Fruit fly (Drosophila melanogaster) whole organism, embryonic: ENCODE measurements around the gene CG14339.

Experiments used
- Bgb ChIP-seq: fragments of 200-800 bp; sonication (Bioruptor generic); IDR thresholded peaks from 2 replicates; pipeline ENCODE4 v1.3.6; 2022; ENCODE audit warnings: missing biosample characterization, missing genetic modification characterization; ENCODE audit not compliant: partially characterized antibody
- Blimp-1 ChIP-seq: fragments of 200-800 bp; sonication (Bioruptor generic); optimal IDR thresholded peaks from 3 replicates; lab custom pipeline; 2018; ENCODE audit warnings: missing biosample characterization, missing genetic modification characterization, mild to moderate bottlenecking, moderate library complexity, missing genetic modification reagents
- CG10209 ChIP-seq: fragments of 200-800 bp; sonication (Bioruptor generic); optimal IDR thresholded peaks from 3 replicates; lab custom pipeline; 2017; ENCODE audit warnings: missing biosample characterization, mild to moderate bottlenecking, missing genetic modification characterization, missing genetic modification reagents
- CG10321 ChIP-seq: fragments of 200-800 bp; sonication (Bioruptor generic); IDR thresholded peaks from 2 replicates; pipeline ENCODE4 v1.3.6; 2022; ENCODE audit warnings: missing biosample characterization, missing genetic modification characterization
- CG11723 ChIP-seq: fragments of 200-800 bp; sonication (Bioruptor generic); optimal IDR thresholded peaks from 2 replicates; lab custom pipeline; 2017; ENCODE audit warnings: missing biosample characterization, mild to moderate bottlenecking, missing genetic modification characterization
- CG1233 ChIP-seq: fragments of 200-800 bp; sonication (Bioruptor generic); optimal IDR thresholded peaks from 4 replicates; lab custom pipeline; 2018; ENCODE audit warnings: missing biosample characterization, mild to moderate bottlenecking, missing genetic modification characterization
- CG12391 ChIP-seq: fragments of 200-800 bp; sonication (Bioruptor generic); optimal IDR thresholded peaks from 3 replicates; lab custom pipeline; 2018; ENCODE audit warnings: missing biosample characterization, mild to moderate bottlenecking, missing genetic modification characterization, moderate library complexity
- CG13775 ChIP-seq: fragments of 200-800 bp; sonication (Bioruptor generic); optimal IDR thresholded peaks from 3 replicates; lab custom pipeline; 2017; ENCODE audit warnings: missing biosample characterization, mild to moderate bottlenecking, missing genetic modification characterization
- CG14710 ChIP-seq: fragments of 200-800 bp; sonication (Bioruptor generic); optimal IDR thresholded peaks from 3 replicates; lab custom pipeline; 2019; ENCODE audit warnings: missing biosample characterization, mild to moderate bottlenecking, missing genetic modification characterization, moderate library complexity
- CG1529 ChIP-seq: fragments of 200-800 bp; sonication (Bioruptor generic); optimal IDR thresholded peaks from 3 replicates; lab custom pipeline; 2018; ENCODE audit warnings: missing biosample characterization, missing genetic modification characterization
- CG16815 ChIP-seq: fragments of 200-800 bp; sonication (Bioruptor generic); optimal IDR thresholded peaks from 3 replicates; lab custom pipeline; 2017; ENCODE audit warnings: missing biosample characterization, mild to moderate bottlenecking, missing genetic modification characterization
- CG18262 ChIP-seq: fragments of 200-800 bp; optimal IDR thresholded peaks from 3 replicates; lab custom pipeline; 2019; ENCODE audit warnings: missing biosample characterization, mild to moderate bottlenecking, missing genetic modification characterization, moderate library complexity
- CG2199 ChIP-seq: fragments of 200-800 bp; sonication (Bioruptor generic); IDR thresholded peaks from 3 replicates; pipeline ENCODE4 v1.3.6; 2022; ENCODE audit warnings: missing biosample characterization, missing genetic modification characterization
- CG31388 ChIP-seq: fragments of 200-800 bp; sonication (Bioruptor generic); optimal IDR thresholded peaks from 2 replicates; lab custom pipeline; 2016; ENCODE audit warnings: missing biosample characterization, missing genetic modification characterization
- CG32767 ChIP-seq: fragments of 200-800 bp; sonication (Bioruptor generic); IDR thresholded peaks from 2 replicates; pipeline ENCODE4 v1.3.6; 2022; ENCODE audit warnings: missing biosample characterization, missing genetic modification characterization
- CG33213 ChIP-seq: fragments of 200-800 bp; sonication (Bioruptor generic); optimal IDR thresholded peaks from 3 replicates; lab custom pipeline; 2016; ENCODE audit warnings: missing biosample characterization, missing genetic modification characterization
- CG6765 ChIP-seq: fragments of 200-800 bp; sonication (Bioruptor generic); optimal IDR thresholded peaks from 3 replicates; lab custom pipeline; 2017; ENCODE audit warnings: missing biosample characterization, mild to moderate bottlenecking, missing genetic modification characterization
- CG9609 ChIP-seq: fragments of 200-800 bp; sonication (Bioruptor generic); optimal IDR thresholded peaks from 3 replicates; lab custom pipeline; 2016; ENCODE audit warnings: missing biosample characterization, missing genetic modification characterization
- D19B ChIP-seq: fragments of 200-800 bp; sonication (Bioruptor generic); optimal IDR thresholded peaks from 2 replicates; lab custom pipeline; 2017; ENCODE audit warnings: missing biosample characterization, mild to moderate bottlenecking, missing genetic modification characterization
- HmgZ ChIP-seq: fragments of 200-800 bp; sonication (Bioruptor generic); optimal IDR thresholded peaks from 2 replicates; lab custom pipeline; 2018; ENCODE audit warnings: missing biosample characterization, mild to moderate bottlenecking, missing genetic modification characterization
- Hr51 ChIP-seq, 2 experiments: fragments of 200-800 bp; sonication (Bioruptor generic); optimal IDR thresholded peaks; 2 replicates in 1 of 2; 3 replicates in 1 of 2; lab custom pipeline; 2016 to 2018; ENCODE audit warnings: missing biosample characterization in 2 of 2, missing genetic modification characterization in 2 of 2, mild to moderate bottlenecking in 1 of 2, moderate library complexity in 1 of 2
- Hr78 ChIP-seq, 2 experiments: fragments of 200-800 bp in 1 of 2; fragments of >200 bp in 1 of 2; sonication (Bioruptor generic) in 1 of 2; optimal IDR thresholded peaks; 2 replicates each; lab custom pipeline; 2017 to 2019; ENCODE audit warnings: missing biosample characterization in 2 of 2, missing genetic modification characterization in 2 of 2, mild to moderate bottlenecking in 1 of 2, moderate library complexity in 1 of 2
- Kr ChIP-seq: fragments of 200-800 bp; sonication (Bioruptor generic); optimal IDR thresholded peaks from 2 replicates; lab custom pipeline; 2017; ENCODE audit warnings: missing biosample characterization, mild to moderate bottlenecking, missing genetic modification characterization
- Med ChIP-seq: fragments of 200-800 bp; sonication (Bioruptor generic); peaks from one replicate; lab custom pipeline; 2016; ENCODE audit warnings: missing biosample characterization, missing genetic modification characterization, mild to moderate bottlenecking, inconsistent platforms, moderate library complexity
- Sry-β ChIP-seq: fragments of 200-800 bp; sonication (Bioruptor generic); optimal IDR thresholded peaks from 2 replicates; lab custom pipeline; 2018; ENCODE audit warnings: missing biosample characterization, mild to moderate bottlenecking, missing genetic modification characterization, moderate library complexity
- Trl ChIP-seq, 3 experiments: fragments of >200 bp in 2 of 3; fragments of 200-800 bp in 1 of 3; sonication (Bioruptor generic) in 1 of 3; optimal IDR thresholded peaks; 2 replicates in 1 of 3; 3 replicates in 2 of 3; lab custom pipeline; 2016 to 2017; ENCODE audit warnings: missing biosample characterization in 1 of 3, missing genetic modification characterization in 1 of 3
- Usf ChIP-seq: fragments of 200-800 bp; sonication (Bioruptor generic); optimal IDR thresholded peaks from 2 replicates; lab custom pipeline; 2017; ENCODE audit warnings: missing genotype, missing biosample characterization, missing genetic modification characterization
- ara ChIP-seq: fragments of 200-800 bp; sonication (Bioruptor generic); IDR thresholded peaks from 2 replicates; pipeline ENCODE4 v1.3.6; 2022; ENCODE audit warnings: missing biosample characterization, missing genetic modification characterization
- bsh ChIP-seq, 2 experiments: fragments of 200-800 bp; sonication (Bioruptor generic); optimal IDR thresholded peaks; 2 replicates each; lab custom pipeline; 2017 to 2018; ENCODE audit warnings: mild to moderate bottlenecking in 2 of 2, missing biosample characterization in 2 of 2, missing genetic modification characterization in 2 of 2, moderate library complexity in 1 of 2
- cg ChIP-seq: fragments of 200-800 bp; sonication (Bioruptor generic); optimal IDR thresholded peaks from 3 replicates; lab custom pipeline; 2019; ENCODE audit warnings: missing biosample characterization, mild to moderate bottlenecking, missing genetic modification characterization, moderate library complexity
- ci ChIP-seq: fragments of 200-800 bp; sonication (Bioruptor generic); IDR thresholded peaks from 3 replicates; pipeline ENCODE4 v1.3.6; 2022; ENCODE audit warnings: missing biosample characterization, missing genetic modification characterization
- dmrt99B ChIP-seq: fragments of 200-800 bp; sonication (Bioruptor generic); optimal IDR thresholded peaks from 2 replicates; lab custom pipeline; 2018; ENCODE audit warnings: missing biosample characterization, mild to moderate bottlenecking, missing genetic modification characterization, moderate library complexity
- hkb ChIP-seq, 2 experiments: fragments of 200-800 bp in 1 of 2; fragments of >200 bp in 1 of 2; sonication (Bioruptor generic) in 1 of 2; IDR thresholded peaks in 1 of 2; optimal IDR thresholded peaks in 1 of 2; 2 replicates each; pipeline versions ENCODE4 v1.3.6 to Lab custom; 2017 to 2022; ENCODE audit warnings: missing biosample characterization in 1 of 2, missing genetic modification characterization in 1 of 2
- jing ChIP-seq: fragments of 200-800 bp; sonication (Bioruptor generic); optimal IDR thresholded peaks from 2 replicates; lab custom pipeline; 2018; ENCODE audit warnings: missing biosample characterization, mild to moderate bottlenecking, missing genetic modification characterization
- kni ChIP-seq: fragments of 200-800 bp; sonication (Bioruptor generic); optimal IDR thresholded peaks from 3 replicates; lab custom pipeline; 2017; ENCODE audit warnings: mild to moderate bottlenecking, missing biosample characterization, missing genetic modification reagents, missing genetic modification characterization
- lilli ChIP-seq: fragments of 200-800 bp; sonication (Bioruptor generic); optimal IDR thresholded peaks from 3 replicates; lab custom pipeline; 2016; ENCODE audit warnings: missing biosample characterization, missing genetic modification characterization
- lmd ChIP-seq: fragments of 200-800 bp; sonication (Bioruptor generic); IDR thresholded peaks from 2 replicates; pipeline ENCODE4 v1.3.6; 2022; ENCODE audit warnings: missing biosample characterization, missing genetic modification characterization
- onecut ChIP-seq: fragments of 200-800 bp; sonication (Bioruptor generic); IDR thresholded peaks from 2 replicates; pipeline ENCODE4 v1.3.6; 2022; ENCODE audit warnings: missing biosample characterization, missing genetic modification characterization
- psq ChIP-seq: fragments of 200-800 bp; sonication (Bioruptor generic); optimal IDR thresholded peaks from 2 replicates; lab custom pipeline; 2017; ENCODE audit warnings: missing biosample characterization, missing genetic modification characterization
- ranshi ChIP-seq: fragments of 200-800 bp; sonication (Bioruptor generic); IDR thresholded peaks from 2 replicates; pipeline ENCODE4 v1.3.6; 2022; ENCODE audit warnings: missing biosample characterization, missing genetic modification characterization
- sens ChIP-seq: fragments of 200-800 bp; sonication (Bioruptor generic); peaks from one replicate; lab custom pipeline; 2016; ENCODE audit warnings: missing biosample characterization, missing genetic modification characterization
- toy ChIP-seq: fragments of 200-800 bp; sonication (Bioruptor generic); IDR thresholded peaks from 2 replicates; pipeline ENCODE4 v1.3.6; 2022; ENCODE audit warnings: missing biosample characterization, missing genetic modification characterization

The CG14339 gene

DNA sequence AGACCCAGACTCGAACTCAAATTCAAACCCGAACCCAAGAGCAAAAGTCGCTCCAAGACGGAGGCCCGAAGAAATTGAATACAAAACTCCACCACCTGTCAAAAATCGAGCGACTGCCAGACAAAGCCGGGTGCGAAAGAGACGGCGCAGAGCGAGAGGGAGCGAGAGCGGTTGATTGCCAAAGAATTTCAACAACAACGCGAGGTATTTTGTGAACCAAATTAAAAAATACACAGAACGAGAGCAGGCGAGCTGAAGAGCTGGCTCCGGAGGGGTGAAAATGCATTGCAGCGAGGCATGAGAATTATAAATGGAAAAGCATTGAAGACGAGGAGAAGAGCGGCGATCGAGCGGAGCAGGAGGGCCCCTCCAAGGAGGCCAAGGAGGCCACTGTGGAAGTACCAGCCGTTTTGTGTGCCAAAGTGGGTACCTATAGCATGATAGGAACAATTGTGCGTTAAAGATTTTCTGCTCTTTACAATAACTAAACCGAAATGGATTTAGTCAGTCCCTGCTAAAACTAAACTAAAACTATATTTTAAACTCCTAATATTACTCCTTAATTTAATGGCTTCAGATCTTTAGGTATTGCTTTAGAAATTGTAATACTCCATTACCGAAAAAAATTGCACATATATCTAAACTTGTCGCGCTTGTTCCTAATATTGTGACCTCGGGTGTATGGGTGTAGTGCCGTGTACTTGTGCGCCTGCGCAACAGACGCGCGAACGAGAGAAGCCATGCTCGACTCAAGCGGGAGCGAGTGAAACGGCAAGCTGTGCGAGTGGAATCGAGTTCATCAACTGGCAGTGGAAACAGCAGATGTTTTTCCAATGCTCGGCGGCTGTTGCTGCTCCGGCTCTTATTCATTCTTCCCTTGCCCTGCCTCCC lies 45.6 kb upstream of the CG14339 start (continued):
- TF ChIP-seq CG14710 (tag; lab: Kevin White, UChicago) (peak; percentile 69), lilli (GFP tag; lab: Kevin White, UChicago) (peak; percentile 16), CG33213 (GFP tag; lab: Kevin White, UChicago) (no peak), Hr51 (GFP tag; optimal IDR thresholded peaks at IDR 0.05; lab: Kevin White, UChicago) (peak in 1 of 2 experiments; percentile 11), CG6765 (GFP tag; lab: Kevin White, UChicago) (no peak), Blimp-1 (GFP tag; lab: Kevin White, UChicago) (peak; percentile 34), Kr (GFP tag; lab: Kevin White, UChicago) (peak; percentile 21), CG1529 (GFP tag; lab: Kevin White, UChicago) (peak; percentile 27), CG10209 (GFP tag; lab: Kevin White, UChicago) (peak; percentile 58)
- TF ChIP-seq, all 482 proteins: peak for 164

DNA sequence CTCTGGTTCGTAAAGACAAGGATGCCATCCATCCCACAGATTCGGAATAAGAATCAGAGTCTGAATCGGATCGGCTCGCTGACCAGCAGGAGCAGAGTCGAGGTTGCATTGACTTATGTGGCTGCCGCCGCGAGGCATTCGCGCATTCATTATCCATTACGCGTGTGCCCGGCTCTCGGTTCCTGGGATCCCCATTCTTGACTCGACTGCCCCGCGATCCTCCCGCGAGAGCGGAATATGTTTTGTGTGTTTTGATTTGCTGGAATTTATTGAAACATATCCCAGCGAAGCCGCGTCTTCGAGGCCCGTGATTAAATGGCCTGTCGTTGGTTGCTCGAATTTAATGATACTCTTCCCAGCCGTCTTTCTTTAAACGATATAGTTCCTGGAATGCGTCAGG lies 44.6 kb upstream of the CG14339 start:
- no peak for TF ChIP-seq CG13775
- TF ChIP-seq ara: 0 out of 2 replicates have a peak, but pooled peaks have one; percentile 6
- no peak for TF ChIP-seq CG9609 (GFP tag; lab: Kevin White, UChicago)

DNA sequence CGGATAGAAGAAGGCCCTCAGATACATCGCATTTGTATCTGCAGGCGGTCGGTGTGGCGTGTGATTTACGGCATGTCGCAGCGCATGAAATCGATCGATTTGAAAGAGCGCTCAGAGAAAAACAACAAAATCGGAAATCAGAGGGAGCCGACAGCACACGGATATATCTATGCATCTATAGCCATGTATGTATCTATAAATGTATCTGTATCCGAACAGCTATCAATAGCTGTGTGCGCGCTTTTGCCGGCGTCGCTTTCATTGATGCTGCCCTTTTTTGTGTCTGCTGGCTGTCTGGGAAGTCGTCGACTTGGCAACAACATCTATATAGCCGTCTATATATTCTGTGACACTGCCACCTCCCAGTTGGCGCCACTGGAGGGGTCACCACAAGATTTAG lies 43.8 kb upstream of the CG14339 start:
- TF ChIP-seq sens (peak; percentile 59), Hr78 (GFP tag; optimal IDR thresholded peaks at IDR 0.05; lab: Kevin White, UChicago) (peak in 1 of 2 experiments; percentile 52), CG2199 (GFP tag; lab: Robert Waterston, UW) (peak; percentile 74; the same call in 2 of the 3 replicates), CG10321 (GFP tag; lab: Robert Waterston, UW) (no peak), Med (GFP tag; lab: Kevin White, UChicago) (peak; percentile 71), CG32767 (GFP tag; lab: Robert Waterston, UW) (peak; percentile 26; the same call in 1 of the 2 replicates), Trl (optimal IDR thresholded peaks at IDR 0.05; lab: Kevin White, UChicago) (no peak), Trl (GFP tag; optimal IDR thresholded peaks at IDR 0.05; lab: Kevin White, UChicago) (no peak), onecut (GFP tag; lab: Robert Waterston, UW) (peak; percentile 62), cg (GFP tag; lab: Kevin White, UChicago) (peak; percentile 49), kni (GFP tag; lab: Kevin White, UChicago) (peak; percentile 23), Bgb (GFP tag; lab: Robert Waterston, UW) (no peak)

DNA sequence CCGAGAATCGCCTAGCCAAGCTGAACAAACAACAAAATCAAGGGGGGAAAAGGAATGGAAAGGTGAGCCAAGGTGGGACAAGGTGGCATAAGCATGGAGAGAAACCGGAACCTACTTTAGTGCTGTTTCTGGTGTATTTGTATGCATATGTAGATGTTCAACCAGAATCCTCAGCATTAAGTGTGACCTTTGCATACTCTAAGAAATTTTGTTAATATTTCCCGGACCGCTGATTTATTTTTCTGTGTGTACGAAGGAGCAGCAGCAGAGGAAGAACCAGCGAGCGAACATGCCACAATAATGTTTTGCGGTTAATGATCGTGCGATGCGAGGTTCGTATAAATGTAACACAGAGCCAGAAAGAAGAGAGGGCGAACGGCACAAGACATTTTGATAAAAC lies 43.3 kb upstream of the CG14339 start:
- TF ChIP-seq CG12391 (tag; lab: Kevin White, UChicago): no peak
- TF ChIP-seq psq (GFP tag; lab: Kevin White, UChicago): no peak
- TF ChIP-seq D19B (GFP tag; lab: Kevin White, UChicago): no peak
- peak; percentile 14 for TF ChIP-seq CG16815 (GFP tag; lab: Kevin White, UChicago)
- no peak for TF ChIP-seq Sry-β (GFP tag; lab: Kevin White, UChicago)
- peak; percentile 30 to 75 for TF ChIP-seq bsh (GFP tag; optimal IDR thresholded peaks at IDR 0.05; lab: Kevin White, UChicago)
- peak; percentile 23 for TF ChIP-seq CG18262 (tag; lab: Kevin White, UChicago)
- no peak for TF ChIP-seq toy
- TF ChIP-seq hkb (optimal IDR thresholded peaks at IDR 0.05; lab: Kevin White, UChicago): no peak
- TF ChIP-seq hkb (GFP tag; IDR thresholded peaks at IDR 0.05; lab: Robert Waterston, UW): no peak
- TF ChIP-seq CG31388: no peak
- TF ChIP-seq CG11723 (GFP tag; lab: Kevin White, UChicago): no peak
- no peak for TF ChIP-seq CG1233 (GFP tag; lab: Kevin White, UChicago)
- TF ChIP-seq jing (GFP tag; lab: Kevin White, UChicago): no peak
- peak; percentile 38; the same call in 1 of the 2 replicates for TF ChIP-seq ranshi (GFP tag; lab: Robert Waterston, UW)
- TF ChIP-seq ci (GFP tag; lab: Robert Waterston, UW): peak; percentile 62; the same call in 2 of the 3 replicates
- TF ChIP-seq dmrt99B (tag; lab: Kevin White, UChicago): no peak
- TF ChIP-seq HmgZ (tag; lab: Kevin White, UChicago): no peak
- TF ChIP-seq Usf (GFP tag; lab: Kevin White, UChicago): no peak
- peak; percentile 23; the same call in 1 of the 2 replicates for TF ChIP-seq lmd
